Fruit fly (Drosophila melanogaster): ENCODE results near the gene CG42820.

DNA sequence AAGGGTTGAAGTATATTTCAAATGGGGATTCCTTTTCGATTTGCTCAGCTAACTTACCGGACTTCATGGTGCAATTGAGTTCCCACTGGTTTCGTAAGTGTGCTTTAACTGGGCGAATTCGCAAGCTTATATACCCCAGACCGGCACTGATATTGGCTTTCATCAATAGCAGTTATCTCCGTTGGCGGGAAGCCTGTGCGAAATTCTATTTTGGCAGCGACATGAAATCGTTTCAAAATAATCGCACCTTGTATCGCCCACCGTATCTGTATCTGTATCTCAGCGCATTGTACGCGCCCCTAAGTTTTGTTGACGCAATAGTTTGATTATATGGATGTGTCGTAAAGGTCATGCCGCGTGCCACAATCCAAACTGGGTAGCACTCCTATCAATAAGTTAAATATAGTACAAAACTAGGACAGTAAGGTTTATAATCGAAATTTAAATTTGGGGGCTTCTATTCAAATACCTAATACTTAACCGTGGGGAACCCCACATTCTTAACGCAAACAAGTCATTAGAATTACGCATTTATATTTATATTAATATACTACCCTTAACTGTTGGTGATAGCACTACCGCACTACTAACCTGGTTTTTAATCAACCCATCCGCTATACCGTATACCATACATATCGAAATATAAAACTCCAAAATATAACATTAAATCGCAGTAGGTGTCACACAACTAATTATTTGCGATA, 4.0 kb upstream of the CG42820 start, which contains the start of the genes Peritrophin-15a and CG13385:
- TF ChIP-seq Sox102F (GFP tag; optimal IDR thresholded peaks at IDR 0.05): no peak
- TF ChIP-seq Eip78C (GFP tag): no peak
- TF ChIP-seq net (GFP tag; optimal IDR thresholded peaks at IDR 0.05): no peak
- no peak for TF ChIP-seq svp (GFP tag)
- TF ChIP-seq OdsH (GFP tag; optimal IDR thresholded peaks at IDR 0.05): no peak
- no peak for TF ChIP-seq Smox (GFP tag; optimal IDR thresholded peaks at IDR 0.05)
- no peak for TF ChIP-seq Ets21C (GFP tag; optimal IDR thresholded peaks at IDR 0.05)
- TF ChIP-seq CG15336 (GFP tag; IDR thresholded peaks at IDR 0.05): no peak
- no peak for TF ChIP-seq CG9139 (GFP tag; optimal IDR thresholded peaks at IDR 0.05)

All from whole organism, prepupa.